Worm (Caenorhabditis elegans): Measurements from ENCODE around the gene grd-12.

The grd-12 gene

DNA sequence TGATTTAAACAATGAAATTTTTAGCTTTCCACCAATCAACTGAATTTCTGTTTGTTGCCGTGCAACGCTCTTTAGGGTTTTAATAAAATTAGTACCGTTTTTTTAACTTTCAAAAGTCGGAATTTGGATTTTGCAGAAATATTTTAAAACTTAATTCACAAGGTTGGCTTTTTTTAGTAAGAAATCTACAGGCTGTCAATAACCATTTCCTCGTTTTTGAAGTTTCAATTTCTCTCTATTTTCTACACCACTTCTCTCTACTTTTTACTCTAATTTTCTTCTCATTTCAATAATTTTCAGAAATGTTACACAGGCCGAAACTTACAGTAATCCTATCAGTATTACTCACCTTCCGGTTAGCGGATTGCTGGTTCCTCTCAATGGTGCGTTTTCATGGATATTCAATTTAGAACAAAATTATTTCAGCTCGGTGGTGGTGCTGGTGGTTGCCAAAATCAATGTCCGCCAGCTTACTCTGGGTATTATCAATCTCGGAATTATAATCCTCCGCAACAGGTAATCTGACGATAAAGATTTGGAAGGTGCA lies at the start of gene grd-12, which contains the start of gene F02D8.1:
grd-12 (plus strand) TSS at position 301 of the 547 bp plus-strand sequence.
F02D8.1 (minus strand) TSS at position 497 of the 547 bp plus-strand sequence.
- TF ChIP-seq flt-1 (GFP tag; IDR thresholded peaks at IDR 0.05) (no peak), aly-1 (tag; optimal IDR thresholded peaks at IDR 0.05) (no peak), B0310.2 (tag; optimal IDR thresholded peaks at IDR 0.05) (no peak), ceh-13 (GFP tag; optimal IDR thresholded peaks at IDR 0.05) (no peak), hmg-4 (GFP tag; optimal IDR thresholded peaks at IDR 0.05) (no peak), ceh-36 (tag; optimal IDR thresholded peaks at IDR 0.05) (no peak), sea-1 (GFP tag; conservative IDR thresholded peaks at IDR 0.05) (no peak), tbx-37 (GFP tag; conservative IDR thresholded peaks at IDR 0.05) (no peak), ama-1 (optimal IDR thresholded peaks at IDR 0.05) (no peak), hmbx-1 (tag; optimal IDR thresholded peaks at IDR 0.05) (no peak), scrt-1 (GFP tag; IDR thresholded peaks at IDR 0.05) (no peak), tbx-11 (GFP tag; IDR thresholded peaks at IDR 0.05) (no peak), F13C5.2 (tag; optimal IDR thresholded peaks at IDR 0.05) (no peak), ets-7 (tag; optimal IDR thresholded peaks at IDR 0.05) (no peak), tra-4 (tag; optimal IDR thresholded peaks at IDR 0.05) (no peak), pes-1 (GFP tag; IDR thresholded peaks at IDR 0.05) (no peak), hnd-1 (tag; optimal IDR thresholded peaks at IDR 0.05) (no peak)

DNA sequence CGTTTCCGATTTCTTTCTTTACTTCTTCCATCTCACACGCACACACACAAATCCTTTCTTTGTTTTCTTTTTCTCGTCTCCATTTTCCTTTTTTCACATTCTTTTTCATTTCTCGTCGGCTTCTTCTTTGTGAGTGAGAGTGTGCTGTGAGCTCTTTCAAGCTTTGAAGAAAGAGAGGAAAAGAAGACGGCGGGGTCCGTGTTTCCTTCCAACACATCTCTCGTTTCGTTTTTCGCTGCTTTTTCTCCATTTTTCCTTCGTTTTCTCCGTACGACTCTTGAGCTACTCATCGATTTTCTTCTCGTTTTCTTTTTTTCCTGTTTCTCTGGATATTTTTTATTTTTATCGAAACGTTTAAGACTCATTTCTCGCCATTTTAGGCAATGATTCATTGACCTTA lies 48.1 kb upstream of the grd-12 start:
- TF ChIP-seq ets-7 (tag; optimal IDR thresholded peaks at IDR 0.05) (no peak), B0310.2 (tag; optimal IDR thresholded peaks at IDR 0.05) (no peak), flt-1 (GFP tag; IDR thresholded peaks at IDR 0.05) (no peak), hmg-4 (GFP tag; optimal IDR thresholded peaks at IDR 0.05) (no peak), ceh-36 (tag; optimal IDR thresholded peaks at IDR 0.05) (no peak), hnd-1 (tag; optimal IDR thresholded peaks at IDR 0.05) (no peak), pes-1 (GFP tag; IDR thresholded peaks at IDR 0.05) (no peak), ama-1 (optimal IDR thresholded peaks at IDR 0.05) (no peak), aly-1 (tag; optimal IDR thresholded peaks at IDR 0.05) (no peak), tra-4 (tag; optimal IDR thresholded peaks at IDR 0.05) (no peak), tbx-37 (GFP tag; conservative IDR thresholded peaks at IDR 0.05) (no peak), ceh-13 (GFP tag; optimal IDR thresholded peaks at IDR 0.05) (no peak), scrt-1 (GFP tag; IDR thresholded peaks at IDR 0.05) (no peak), tbx-11 (GFP tag; IDR thresholded peaks at IDR 0.05) (no peak)

DNA sequence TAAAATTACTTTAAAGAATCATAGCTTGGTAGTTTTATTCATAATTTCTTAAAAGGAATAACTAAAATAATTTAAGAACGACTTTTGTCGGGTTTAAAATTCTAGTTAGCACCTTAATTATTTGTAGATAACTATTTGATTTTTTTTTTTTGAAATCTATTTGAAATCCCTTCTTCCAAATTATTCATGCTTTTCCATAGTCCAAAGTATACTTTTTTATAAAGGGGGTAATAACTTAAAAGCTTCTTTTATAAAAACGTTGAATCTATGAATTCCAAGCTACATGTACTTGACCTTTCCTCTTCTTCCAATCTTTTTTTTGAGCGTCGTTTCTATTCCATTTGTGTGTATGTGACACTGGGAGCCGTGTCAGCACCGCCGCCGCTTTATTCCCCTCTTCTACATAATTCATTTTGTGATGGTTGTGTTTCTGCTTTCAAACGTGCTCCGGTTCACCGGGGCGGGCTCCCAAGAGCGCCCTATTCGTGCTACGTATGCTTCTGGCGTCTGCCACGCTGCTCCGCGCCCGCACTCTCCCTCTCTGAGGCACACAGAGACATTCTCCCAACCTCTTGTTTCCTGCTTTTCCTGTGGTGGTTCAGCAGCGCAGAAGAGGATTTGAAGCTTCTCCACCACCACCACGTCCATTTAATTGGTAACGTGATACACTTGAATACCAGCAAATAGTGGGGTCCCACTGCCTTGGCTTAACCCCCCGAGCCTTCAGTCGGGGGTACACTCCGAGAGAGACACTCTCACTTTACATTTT lies 44.7 kb upstream of the grd-12 start:
- no peak for TF ChIP-seq hnd-1 (tag; optimal IDR thresholded peaks at IDR 0.05)
- no peak for TF ChIP-seq tra-4 (tag; optimal IDR thresholded peaks at IDR 0.05)
- no peak for TF ChIP-seq ets-7 (tag; optimal IDR thresholded peaks at IDR 0.05)
- TF ChIP-seq ceh-36 (tag; optimal IDR thresholded peaks at IDR 0.05) = no peak
- TF ChIP-seq tbx-11 (GFP tag; IDR thresholded peaks at IDR 0.05) = no peak
- TF ChIP-seq flt-1 (GFP tag; IDR thresholded peaks at IDR 0.05) = no peak
- no peak for TF ChIP-seq pes-1 (GFP tag; IDR thresholded peaks at IDR 0.05)
- no peak for TF ChIP-seq tbx-37 (GFP tag; conservative IDR thresholded peaks at IDR 0.05)

DNA sequence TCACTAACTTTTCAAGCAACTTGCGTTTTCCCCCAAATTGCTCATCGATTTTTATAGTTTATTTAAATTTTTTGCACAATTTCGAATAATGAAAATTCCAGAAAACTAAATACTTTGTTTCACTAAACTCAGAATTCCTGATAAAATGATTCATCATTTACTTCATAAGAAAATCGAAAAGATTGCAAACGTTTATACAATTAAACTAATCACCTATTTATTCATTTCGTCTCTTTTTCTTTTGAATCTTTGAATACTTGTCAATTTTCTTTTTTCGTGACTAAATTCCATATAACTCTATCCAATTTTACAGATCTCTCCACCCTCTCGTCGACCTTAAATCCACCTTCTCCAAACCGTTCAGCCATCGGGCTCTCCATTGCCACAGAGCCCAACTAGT lies 41.7 kb upstream of the grd-12 start, which contains the start of gene C30G7.2:
C30G7.2 (plus strand) TSS at position 301 of the 400 bp plus-strand sequence.
- TF ChIP-seq F13C5.2 (tag; optimal IDR thresholded peaks at IDR 0.05) (no peak), tbx-11 (GFP tag; IDR thresholded peaks at IDR 0.05) (no peak), sea-1 (GFP tag; conservative IDR thresholded peaks at IDR 0.05) (no peak), flt-1 (GFP tag; IDR thresholded peaks at IDR 0.05) (no peak), scrt-1 (GFP tag; IDR thresholded peaks at IDR 0.05) (no peak), tbx-37 (GFP tag; conservative IDR thresholded peaks at IDR 0.05) (no peak), B0310.2 (tag; optimal IDR thresholded peaks at IDR 0.05) (no peak), hmbx-1 (tag; optimal IDR thresholded peaks at IDR 0.05) (no peak), ets-7 (tag; optimal IDR thresholded peaks at IDR 0.05) (no peak), ceh-36 (tag; optimal IDR thresholded peaks at IDR 0.05) (no peak), hmg-4 (GFP tag; optimal IDR thresholded peaks at IDR 0.05) (no peak), pes-1 (GFP tag; IDR thresholded peaks at IDR 0.05) (no peak), ceh-13 (GFP tag; optimal IDR thresholded peaks at IDR 0.05) (no peak), hnd-1 (tag; optimal IDR thresholded peaks at IDR 0.05) (no peak), ama-1 (optimal IDR thresholded peaks at IDR 0.05) (no peak), aly-1 (tag; optimal IDR thresholded peaks at IDR 0.05) (no peak), tra-4 (tag; optimal IDR thresholded peaks at IDR 0.05) (no peak)

DNA sequence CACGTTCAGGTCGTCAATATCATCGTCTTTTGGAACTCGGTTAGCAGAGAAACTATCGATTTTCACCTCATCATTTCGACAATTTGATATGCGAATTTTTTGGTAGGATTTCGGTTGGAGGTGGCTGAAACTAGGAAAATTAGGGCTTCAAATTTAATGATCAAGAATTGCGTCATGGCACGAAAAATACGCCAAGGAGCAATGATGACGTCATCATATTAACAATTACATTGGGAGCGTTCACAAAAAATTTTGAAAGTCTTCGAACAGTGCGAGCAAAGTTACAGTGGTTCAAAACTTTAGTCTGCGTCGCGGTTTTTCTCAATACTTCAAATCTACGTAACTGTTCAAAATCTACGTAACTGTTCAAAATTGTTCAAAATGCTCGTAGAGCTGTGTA lies 35.4 kb upstream of the grd-12 start:
- TF ChIP-seq hmg-4 (GFP tag; optimal IDR thresholded peaks at IDR 0.05) (no peak), scrt-1 (GFP tag; IDR thresholded peaks at IDR 0.05) (no peak), pes-1 (GFP tag; IDR thresholded peaks at IDR 0.05) (no peak)

DNA sequence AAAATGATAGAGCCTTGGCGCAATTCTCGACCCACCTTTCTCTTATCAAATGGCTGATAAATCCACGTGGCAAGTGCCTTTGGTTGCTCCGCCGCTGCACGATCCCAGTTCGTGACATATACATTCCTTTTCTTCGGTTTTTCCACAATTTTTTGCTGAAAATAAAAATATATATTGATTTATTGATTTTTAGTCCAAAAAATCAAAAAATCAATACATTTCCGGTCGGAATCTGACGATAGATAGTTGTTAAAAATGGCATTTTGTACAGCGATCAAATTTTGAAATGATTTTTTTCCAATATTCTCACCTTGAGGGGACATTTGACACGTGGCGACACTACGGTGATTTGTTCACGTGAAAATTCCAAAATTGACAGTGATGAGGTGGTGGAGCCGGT lies 34.5 kb upstream of the grd-12 start:
- TF ChIP-seq aly-1 (tag; optimal IDR thresholded peaks at IDR 0.05) (no peak), hmg-4 (GFP tag; optimal IDR thresholded peaks at IDR 0.05) (no peak), tbx-37 (GFP tag; conservative IDR thresholded peaks at IDR 0.05) (no peak), tbx-11 (GFP tag; IDR thresholded peaks at IDR 0.05) (no peak)

DNA sequence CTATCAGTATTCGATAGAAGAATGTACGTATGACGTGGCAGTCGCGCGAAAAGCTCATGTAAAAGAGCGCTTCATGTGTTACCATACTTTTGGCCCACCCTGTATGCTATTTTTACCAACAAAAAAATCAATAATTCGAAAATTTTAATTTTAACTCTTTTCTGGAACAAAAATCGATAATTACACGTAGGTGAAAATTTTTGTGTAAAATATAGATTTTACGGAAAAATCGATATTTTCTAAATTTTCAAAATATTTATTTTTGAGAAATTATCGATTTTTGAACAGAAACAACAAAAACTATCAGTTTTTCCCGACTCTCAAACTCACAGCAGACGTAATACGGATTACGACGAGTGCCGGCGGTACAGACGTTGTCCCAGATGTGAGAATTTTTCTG lies 33.2 kb upstream of the grd-12 start:
- no peak for TF ChIP-seq hnd-1 (tag; optimal IDR thresholded peaks at IDR 0.05)
- TF ChIP-seq F13C5.2 (tag; optimal IDR thresholded peaks at IDR 0.05) = no peak
- no peak for TF ChIP-seq hmg-4 (GFP tag; optimal IDR thresholded peaks at IDR 0.05)
- no peak for TF ChIP-seq ama-1 (optimal IDR thresholded peaks at IDR 0.05)
- TF ChIP-seq scrt-1 (GFP tag; IDR thresholded peaks at IDR 0.05) = no peak
- TF ChIP-seq ceh-36 (tag; optimal IDR thresholded peaks at IDR 0.05) = no peak
- TF ChIP-seq tbx-11 (GFP tag; IDR thresholded peaks at IDR 0.05) = no peak
